Worm (Caenorhabditis elegans) whole organism, late embryonic: Measurements from ENCODE around the gene C33D9.6.

Experiments
- C08G9.2 ChIP-seq: sonication (generic microtip); optimal IDR thresholded peaks from 2 replicates; lab custom pipeline; 2016; ENCODE audit warnings: mild to moderate bottlenecking, missing genetic modification characterization, moderate library complexity, missing compliant biosample characterization
- F13H6.1 ChIP-seq: sonication (generic microtip); optimal IDR thresholded peaks from 2 replicates; lab custom pipeline; 2016; ENCODE audit warnings: missing genetic modification characterization, missing compliant biosample characterization
- K02D7.2 ChIP-seq: sonication (generic microtip); optimal IDR thresholded peaks from 2 replicates; lab custom pipeline; 2017; ENCODE audit warnings: mild to moderate bottlenecking, missing genetic modification characterization, missing compliant biosample characterization
- K09A11.1 ChIP-seq: sonication (generic microtip); optimal IDR thresholded peaks from 2 replicates; lab custom pipeline; 2017; ENCODE audit warnings: antibody characterized with exemption, mild to moderate bottlenecking, missing genetic modification characterization, missing compliant biosample characterization; ENCODE audit not compliant: insufficient read depth
- ceh-14 ChIP-seq: sonication (generic microtip); optimal IDR thresholded peaks from 2 replicates; lab custom pipeline; 2016; ENCODE audit warnings: missing genotype, missing genetic modification characterization, missing compliant biosample characterization
- ceh-18 ChIP-seq: sonication (generic microtip); optimal IDR thresholded peaks from 2 replicates; lab custom pipeline; 2016; ENCODE audit warnings: missing genetic modification characterization, missing compliant biosample characterization
- ceh-19 ChIP-seq: fragments of 200-800 bp; sonication (Bioruptor generic); optimal IDR thresholded peaks from 2 replicates; lab custom pipeline; 2018; ENCODE audit warnings: mild to moderate bottlenecking, missing genetic modification characterization, missing compliant biosample characterization
- ceh-2 ChIP-seq: sonication (generic microtip); optimal IDR thresholded peaks from 2 replicates; lab custom pipeline; 2016; ENCODE audit warnings: missing genotype, missing genetic modification characterization, missing compliant biosample characterization
- ceh-22 ChIP-seq: sonication (generic microtip); optimal IDR thresholded peaks from 2 replicates; lab custom pipeline; 2017; ENCODE audit warnings: missing biosample characterization, missing genetic modification characterization
- ceh-24 ChIP-seq: sonication (generic microtip); optimal IDR thresholded peaks from 2 replicates; lab custom pipeline; 2016; ENCODE audit warnings: mild to moderate bottlenecking, missing genetic modification characterization, missing compliant biosample characterization
- ceh-30 ChIP-seq: fragments of 150-350 bp; optimal IDR thresholded peaks from 2 replicates; lab custom pipeline; 2014; ENCODE audit warnings: missing biosample characterization, missing genetic modification characterization
- ceh-31 ChIP-seq: sonication (generic microtip); optimal IDR thresholded peaks from 2 replicates; lab custom pipeline; 2016; ENCODE audit warnings: missing genetic modification characterization, missing compliant biosample characterization
- ceh-34 ChIP-seq: sonication (generic microtip); optimal IDR thresholded peaks from 2 replicates; lab custom pipeline; 2016; ENCODE audit warnings: mild to moderate bottlenecking, missing genetic modification characterization, missing compliant biosample characterization
- ceh-48 ChIP-seq: sonication (generic microtip); optimal IDR thresholded peaks from 2 replicates; lab custom pipeline; 2016; ENCODE audit warnings: missing genetic modification characterization, inconsistent platforms, missing compliant biosample characterization
- ceh-6 ChIP-seq: fragments of 200-800 bp; sonication (Bioruptor generic); optimal IDR thresholded peaks from 2 replicates; lab custom pipeline; 2018; ENCODE audit warnings: mild to moderate bottlenecking, missing genetic modification characterization, missing compliant biosample characterization
- ceh-9 ChIP-seq: sonication (generic microtip); optimal IDR thresholded peaks from 2 replicates; lab custom pipeline; 2016; ENCODE audit warnings: mild to moderate bottlenecking, missing genetic modification characterization, inconsistent platforms, missing compliant biosample characterization
- dmd-4 ChIP-seq: sonication (generic microtip); optimal IDR thresholded peaks from 2 replicates; lab custom pipeline; 2016; ENCODE audit warnings: borderline replicate concordance, missing genetic modification characterization, missing compliant biosample characterization
- dve-1 ChIP-seq: sonication (generic microtip); optimal IDR thresholded peaks from 2 replicates; lab custom pipeline; 2017; ENCODE audit warnings: antibody characterized with exemption, mild to moderate bottlenecking, missing genetic modification characterization, missing compliant biosample characterization
- elt-2 ChIP-seq: sonication (generic microtip); optimal IDR thresholded peaks from 2 replicates; lab custom pipeline; 2016; ENCODE audit warnings: missing genetic modification reagents, missing genetic modification characterization, missing compliant biosample characterization
- ets-4 ChIP-seq: sonication (generic microtip); optimal IDR thresholded peaks from 2 replicates; lab custom pipeline; 2016; ENCODE audit warnings: missing genetic modification characterization, missing compliant biosample characterization
- eyg-1 ChIP-seq: sonication (generic microtip); optimal IDR thresholded peaks from 2 replicates; lab custom pipeline; 2016; ENCODE audit warnings: missing genotype, missing genetic modification characterization, missing compliant biosample characterization
- fax-1 ChIP-seq: sonication (generic microtip); optimal IDR thresholded peaks from 2 replicates; lab custom pipeline; 2016; ENCODE audit warnings: missing genotype, missing genetic modification characterization, missing compliant biosample characterization
- fkh-6 ChIP-seq: sonication (generic microtip); optimal IDR thresholded peaks from 2 replicates; lab custom pipeline; 2016; ENCODE audit warnings: missing genetic modification characterization, missing compliant biosample characterization
- hlh-8 ChIP-seq: sonication (generic microtip); optimal IDR thresholded peaks from 2 replicates; lab custom pipeline; 2016; ENCODE audit warnings: missing genotype, missing genetic modification characterization, missing compliant biosample characterization
- lim-6 ChIP-seq: sonication (generic microtip); optimal IDR thresholded peaks from 2 replicates; lab custom pipeline; 2016; ENCODE audit warnings: missing genetic modification characterization, missing compliant biosample characterization
- nfya-1 ChIP-seq: sonication (generic microtip); optimal IDR thresholded peaks from 2 replicates; lab custom pipeline; 2017; ENCODE audit warnings: missing genetic modification characterization, mild to moderate bottlenecking, missing compliant biosample characterization, antibody characterized with exemption, moderate library complexity
- nhr-11 ChIP-seq: fragments of 150-350 bp; optimal IDR thresholded peaks from 2 replicates; lab custom pipeline; 2014; ENCODE audit warnings: missing biosample characterization, missing genetic modification characterization
- npax-4 ChIP-seq: sonication (generic microtip); optimal IDR thresholded peaks from 2 replicates; lab custom pipeline; 2016; ENCODE audit warnings: missing genetic modification characterization, missing compliant biosample characterization
- pat-9 ChIP-seq: fragments of 200-800 bp; sonication (Bioruptor generic); optimal IDR thresholded peaks from 2 replicates; lab custom pipeline; 2018; ENCODE audit warnings: mild to moderate bottlenecking, missing genetic modification characterization, moderate library complexity, missing compliant biosample characterization
- pax-1 ChIP-seq: fragments of 150-350 bp; optimal IDR thresholded peaks from 2 replicates; lab custom pipeline; 2014; ENCODE audit warnings: missing biosample characterization, missing genetic modification characterization
- pros-1 ChIP-seq: fragments of 150-350 bp; optimal IDR thresholded peaks from 2 replicates; lab custom pipeline; 2014; ENCODE audit warnings: missing biosample characterization, missing genetic modification reagents, missing genetic modification characterization
- rnt-1 ChIP-seq: sonication (generic microtip); optimal IDR thresholded peaks from 2 replicates; lab custom pipeline; 2016; ENCODE audit warnings: missing genetic modification characterization, missing compliant biosample characterization
- sox-4 ChIP-seq: sonication (generic microtip); optimal IDR thresholded peaks from 2 replicates; lab custom pipeline; 2017; ENCODE audit warnings: mild to moderate bottlenecking, missing genetic modification characterization, inconsistent platforms, missing compliant biosample characterization
- syd-9 ChIP-seq: sonication (generic microtip); optimal IDR thresholded peaks from 2 replicates; lab custom pipeline; 2016; ENCODE audit warnings: mild to moderate bottlenecking, missing genetic modification characterization, moderate library complexity, missing compliant biosample characterization
- tbx-2 ChIP-seq: sonication (generic microtip); optimal IDR thresholded peaks from 2 replicates; lab custom pipeline; 2016; ENCODE audit warnings: missing genetic modification characterization, missing compliant biosample characterization
- ttx-3 ChIP-seq: sonication (generic microtip); optimal IDR thresholded peaks from 2 replicates; lab custom pipeline; 2016; ENCODE audit warnings: missing genetic modification reagents, missing genetic modification characterization, missing compliant biosample characterization
- unc-3 ChIP-seq, 2 experiments: fragments of 200-800 bp in 1 of 2; sonication (Bioruptor generic) in 1 of 2; sonication (generic microtip) in 1 of 2; conservative IDR thresholded peaks in 1 of 2; optimal IDR thresholded peaks in 1 of 2; 2 replicates each; pipeline versions ENCODE4 v1.3.6 to Lab custom; 2016 to 2022; ENCODE audit warnings: missing compliant biosample characterization in 2 of 2, missing genetic modification characterization in 2 of 2, missing genetic modification reagents in 1 of 2
- unc-42 ChIP-seq: sonication (generic microtip); optimal IDR thresholded peaks from 2 replicates; lab custom pipeline; 2016; ENCODE audit warnings: missing genotype, missing genetic modification characterization, missing compliant biosample characterization
- unc-55 ChIP-seq: sonication (generic microtip); optimal IDR thresholded peaks from 2 replicates; lab custom pipeline; 2017; ENCODE audit warnings: missing biosample characterization, missing genetic modification reagents, missing genetic modification characterization
- unc-86 ChIP-seq: sonication (generic microtip); optimal IDR thresholded peaks from 2 replicates; lab custom pipeline; 2016; ENCODE audit warnings: missing genetic modification characterization, missing compliant biosample characterization

The C33D9.6 gene

ce11 chrIV:8762471-8762870, 15.5 kb downstream of the C33D9.6 start:
- no peak for TF ChIP-seq unc-86 (tag; lab: Kevin White, UChicago)
- no peak for TF ChIP-seq F13H6.1
- TF ChIP-seq tbx-2 (tag; lab: Kevin White, UChicago), result peak; percentile 44
- no peak for TF ChIP-seq nhr-11 (tag; lab: Kevin White, UChicago)
- TF ChIP-seq ceh-30, result no peak
- TF ChIP-seq nfya-1 (tag; lab: Kevin White, UChicago), result peak; percentile 52
- TF ChIP-seq hlh-8 (tag; lab: Kevin White, UChicago), result peak; percentile 69
- TF ChIP-seq ceh-34 (tag; lab: Kevin White, UChicago), result peak; percentile 49
- TF ChIP-seq unc-42 (tag; lab: Kevin White, UChicago), result peak; percentile 84
- TF ChIP-seq elt-2 (tag; lab: Kevin White, UChicago), result no peak
- no peak for TF ChIP-seq fkh-6 (tag; lab: Kevin White, UChicago)
- TF ChIP-seq ceh-2 (tag; lab: Kevin White, UChicago), result no peak
- TF ChIP-seq ceh-18 (tag; lab: Kevin White, UChicago), result peak; percentile 20
- no peak for TF ChIP-seq dve-1 (tag; lab: Kevin White, UChicago)
- peak; percentile 92 for TF ChIP-seq ceh-48
- peak; percentile 82 for TF ChIP-seq ceh-31 (tag; lab: Kevin White, UChicago)
- no peak for TF ChIP-seq syd-9 (tag; lab: Kevin White, UChicago)
- TF ChIP-seq eyg-1 (tag; lab: Kevin White, UChicago), result no peak

DNA sequence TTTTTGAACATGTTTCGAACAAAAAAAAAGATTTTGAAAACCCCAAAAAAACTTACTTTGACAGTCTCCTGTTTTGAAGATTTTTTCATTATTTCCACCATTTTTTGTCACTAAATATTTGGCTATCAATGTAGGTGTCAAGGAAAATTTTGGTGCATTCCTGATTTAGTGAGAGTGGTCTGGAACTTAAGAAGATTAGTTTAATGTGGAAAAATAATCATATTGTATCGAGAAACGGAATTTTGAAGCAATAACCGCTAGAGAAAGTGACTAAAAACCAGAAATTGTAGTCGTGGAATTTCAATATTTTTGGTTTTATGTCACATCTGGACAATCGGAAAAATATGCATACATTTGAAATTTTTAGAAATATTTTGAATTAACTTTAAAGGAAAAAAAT, 16.0 kb downstream of the C33D9.6 start, which contains the start of the genes F20C5.11 and klp-11:
F20C5.11 (minus strand) TSS at position 101 of the 400 bp plus-strand sequence.
klp-11 (minus strand) TSS at position 171 of the 400 bp plus-strand sequence.
- TF ChIP-seq ceh-14 (tag; lab: Kevin White, UChicago), result no peak
- no peak for TF ChIP-seq ceh-9 (tag; lab: Kevin White, UChicago)
- TF ChIP-seq sox-4 (tag; lab: Kevin White, UChicago), result no peak

DNA sequence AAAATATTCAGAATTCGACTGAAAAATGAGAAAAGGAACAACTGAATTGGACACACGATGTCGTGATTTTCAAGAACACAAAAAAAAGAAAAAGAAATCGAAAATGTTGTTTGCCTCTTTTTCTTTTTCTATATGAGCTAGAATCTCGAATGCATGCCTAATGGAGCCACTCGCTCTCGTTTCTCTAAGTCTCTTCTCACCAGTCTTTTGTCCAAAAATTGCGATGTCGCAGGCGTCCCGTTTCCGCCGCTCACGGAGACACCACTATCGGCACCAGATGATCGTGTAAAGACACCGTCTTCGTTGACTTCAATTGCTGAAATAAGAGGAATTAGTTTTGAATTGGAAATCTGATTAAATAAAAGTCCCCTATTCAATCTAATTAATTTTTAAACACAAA, 19.3 kb downstream of the C33D9.6 start:
- no peak for TF ChIP-seq dmd-4
- peak; percentile 25 for TF ChIP-seq nfya-1 (tag; lab: Kevin White, UChicago)
- TF ChIP-seq ceh-14 (tag; lab: Kevin White, UChicago), result peak; percentile 4
- peak; percentile 17 for TF ChIP-seq ceh-31 (tag; lab: Kevin White, UChicago)
- TF ChIP-seq ceh-24 (tag; lab: Kevin White, UChicago), result no peak
- TF ChIP-seq npax-4 (tag; lab: Kevin White, UChicago), result no peak
- TF ChIP-seq unc-42 (tag; lab: Kevin White, UChicago), result peak; percentile 35
- TF ChIP-seq F13H6.1, result no peak
- TF ChIP-seq ceh-18 (tag; lab: Kevin White, UChicago), result no peak
- no peak for TF ChIP-seq nhr-11 (tag; lab: Kevin White, UChicago)

ce11 chrIV:8757729-8758128, 20.2 kb downstream of the C33D9.6 start:
- TF ChIP-seq ceh-18 (tag; lab: Kevin White, UChicago), result peak; percentile 14
- no peak for TF ChIP-seq ceh-31 (tag; lab: Kevin White, UChicago)
- no peak for TF ChIP-seq unc-55 (GFP tag; lab: Kevin White, UChicago)
- TF ChIP-seq pat-9 (tag; lab: Kevin White, UChicago), result no peak
- TF ChIP-seq fax-1, result no peak
- peak; percentile 19 for TF ChIP-seq unc-42 (tag; lab: Kevin White, UChicago)
- no peak for TF ChIP-seq ceh-19 (GFP tag; lab: Kevin White, UChicago)
- TF ChIP-seq fkh-6 (tag; lab: Kevin White, UChicago), result no peak
- no peak for TF ChIP-seq K09A11.1 (tag; lab: Kevin White, UChicago)
- no peak for TF ChIP-seq sox-4 (tag; lab: Kevin White, UChicago)
- no peak for TF ChIP-seq K02D7.2 (tag; lab: Kevin White, UChicago)
- no peak for TF ChIP-seq C08G9.2 (tag; lab: Kevin White, UChicago)

ce11 chrIV:8754727-8755126, 23.2 kb downstream of the C33D9.6 start, which contains the start of gene elli-1:
TSS of gene elli-1 (minus strand) at chrIV:8754827.
- TF ChIP-seq ceh-24 (tag; lab: Kevin White, UChicago) (no peak), unc-3 (GFP tag; conservative IDR thresholded peaks at IDR 0.05; lab: Robert Waterston, UW) (no peak), unc-3 (tag; optimal IDR thresholded peaks at IDR 0.05; lab: Kevin White, UChicago) (no peak), K09A11.1 (tag; lab: Kevin White, UChicago) (no peak), pat-9 (tag; lab: Kevin White, UChicago) (no peak), ceh-6 (GFP tag; lab: Kevin White, UChicago) (no peak), pax-1 (tag; lab: Kevin White, UChicago) (no peak), ceh-22 (tag; lab: Kevin White, UChicago) (no peak), ttx-3 (tag; lab: Kevin White, UChicago) (no peak), pros-1 (tag; lab: Kevin White, UChicago) (no peak), unc-55 (GFP tag; lab: Kevin White, UChicago) (no peak), rnt-1 (tag; lab: Kevin White, UChicago) (no peak), ets-4 (tag; lab: Kevin White, UChicago) (no peak), lim-6 (tag; lab: Kevin White, UChicago) (no peak), ceh-19 (GFP tag; lab: Kevin White, UChicago) (no peak)
